Worm (Caenorhabditis elegans): ENCODE data around the gene gly-6.

Gene gly-6

DNA sequence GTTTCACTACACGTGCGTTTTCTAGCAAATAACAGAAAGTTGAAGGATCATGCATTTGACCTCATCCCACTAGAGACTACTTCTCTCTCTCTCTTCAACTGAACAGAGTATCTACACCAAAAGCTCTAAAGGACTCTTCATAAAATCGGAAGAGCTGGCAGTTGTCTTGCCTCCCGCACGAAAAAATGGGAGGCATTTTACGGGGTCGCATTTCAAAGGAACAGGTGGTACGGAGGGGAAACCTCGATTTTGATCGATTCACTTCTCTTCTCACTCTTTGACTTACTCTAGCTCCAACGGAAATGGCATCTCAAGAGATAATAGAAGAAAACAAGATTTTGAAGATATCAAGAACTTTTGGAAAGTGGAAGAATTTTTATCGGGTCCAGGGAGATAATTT lies 47.9 kb downstream of the gly-6 start:
- TF ChIP-seq flt-1 (GFP tag; IDR thresholded peaks at IDR 0.05) (no peak), T22C8.4 (GFP tag; IDR thresholded peaks at IDR 0.05) (no peak), med-1 (GFP tag; optimal IDR thresholded peaks at IDR 0.05; ENCODE audit: insufficient read depth) (no peak), cog-1 (tag; optimal IDR thresholded peaks at IDR 0.05) (no peak), ztf-29 (GFP tag; IDR thresholded peaks at IDR 0.05) (no peak), ztf-23 (GFP tag; IDR thresholded peaks at IDR 0.05) (no peak), tab-1 (GFP tag; IDR thresholded peaks at IDR 0.05) (no peak), klf-2 (GFP tag; conservative IDR thresholded peaks at IDR 0.05) (no peak)

- TF ChIP-seq ztf-23 (GFP tag; IDR thresholded peaks at IDR 0.05) (peak; percentile 59; the same call in 1 of the 2 replicates), ztf-29 (GFP tag; IDR thresholded peaks at IDR 0.05) (peak; percentile 35), cog-1 (tag; optimal IDR thresholded peaks at IDR 0.05) (peak; percentile 99), ref-1 (GFP tag; conservative IDR thresholded peaks at IDR 0.05) (0 out of 2 replicates have a peak, but pooled peaks have one; percentile 18), T22C8.4 (GFP tag; IDR thresholded peaks at IDR 0.05) (no peak), klf-2 (GFP tag; conservative IDR thresholded peaks at IDR 0.05) (no peak; the same call in 1 of the 2 replicates), tab-1 (GFP tag; IDR thresholded peaks at IDR 0.05) (peak; percentile 76; the same call in 1 of the 2 replicates), flt-1 (GFP tag; IDR thresholded peaks at IDR 0.05) (peak; percentile 73; the same call in 1 of the 2 replicates)
These were observed 48.9 kb downstream of the gly-6 start for ce11 chrIII:4281955-4282618.

ce11 chrIII:4280215-4281173 lies 50.5 kb downstream of the gly-6 start, which contains the start of gene sup-26:
TSS of gene sup-26 (minus strand) at chrIII:4280224.
- TF ChIP-seq flt-1 (GFP tag; IDR thresholded peaks at IDR 0.05) (peak; percentile 47; the same call in 1 of the 2 replicates), klf-2 (GFP tag; conservative IDR thresholded peaks at IDR 0.05) (0 out of 2 replicates have a peak, but pooled peaks have one; percentile 38), med-1 (GFP tag; optimal IDR thresholded peaks at IDR 0.05; ENCODE audit: insufficient read depth) (no peak), ztf-23 (GFP tag; IDR thresholded peaks at IDR 0.05) (peak; percentile 26; the same call in 1 of the 2 replicates), tab-1 (GFP tag; IDR thresholded peaks at IDR 0.05) (peak; percentile 15; the same call in 1 of the 2 replicates)

- TF ChIP-seq ztf-23 (GFP tag; IDR thresholded peaks at IDR 0.05) (no peak), flt-1 (GFP tag; IDR thresholded peaks at IDR 0.05) (0 out of 2 replicates have a peak, but pooled peaks have one; percentile 45)
These were observed 52.8 kb downstream of the gly-6 start for ce11 chrIII:4278203-4278602.

- TF ChIP-seq klf-2 (GFP tag; conservative IDR thresholded peaks at IDR 0.05) (no peak), ref-1 (GFP tag; conservative IDR thresholded peaks at IDR 0.05) (no peak), cog-1 (tag; optimal IDR thresholded peaks at IDR 0.05) (no peak), ztf-23 (GFP tag; IDR thresholded peaks at IDR 0.05) (no peak), med-1 (GFP tag; optimal IDR thresholded peaks at IDR 0.05; ENCODE audit: insufficient read depth) (no peak), tab-1 (GFP tag; IDR thresholded peaks at IDR 0.05) (no peak), ztf-29 (GFP tag; IDR thresholded peaks at IDR 0.05) (no peak), T22C8.4 (GFP tag; IDR thresholded peaks at IDR 0.05) (no peak), flt-1 (GFP tag; IDR thresholded peaks at IDR 0.05) (no peak)
These were observed 53.3 kb downstream of the gly-6 start for ce11 chrIII:4277762-4278161.

ce11 chrIII:4276277-4276676 lies 54.8 kb downstream of the gly-6 start:
- TF ChIP-seq ref-1 (GFP tag; conservative IDR thresholded peaks at IDR 0.05) (no peak), T22C8.4 (GFP tag; IDR thresholded peaks at IDR 0.05) (no peak), tab-1 (GFP tag; IDR thresholded peaks at IDR 0.05) (no peak), med-1 (GFP tag; optimal IDR thresholded peaks at IDR 0.05; ENCODE audit: insufficient read depth) (no peak), flt-1 (GFP tag; IDR thresholded peaks at IDR 0.05) (no peak; the same call in 1 of the 2 replicates), ztf-23 (GFP tag; IDR thresholded peaks at IDR 0.05) (no peak), cog-1 (tag; optimal IDR thresholded peaks at IDR 0.05) (no peak), ztf-29 (GFP tag; IDR thresholded peaks at IDR 0.05) (no peak), klf-2 (GFP tag; conservative IDR thresholded peaks at IDR 0.05) (no peak)

DNA sequence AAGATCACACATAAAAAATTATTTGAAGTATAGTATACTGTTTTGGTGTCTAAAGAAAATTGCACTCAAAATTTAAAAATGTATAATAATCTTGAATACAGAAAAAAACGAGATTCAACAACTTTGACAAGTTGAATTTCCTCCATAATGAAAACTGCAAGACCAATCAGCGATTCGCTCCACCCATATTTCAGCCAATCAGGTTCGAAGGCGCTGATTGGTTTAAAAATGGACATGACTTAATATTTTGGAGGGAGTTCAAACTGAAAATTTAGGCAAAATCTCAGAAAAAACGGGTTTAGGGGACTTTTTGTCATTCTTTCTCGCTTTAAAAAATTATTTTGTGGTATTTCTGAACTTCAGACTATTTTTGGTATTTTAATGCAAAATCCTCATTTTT lies 55.3 kb downstream of the gly-6 start:
- TF ChIP-seq flt-1 (GFP tag; IDR thresholded peaks at IDR 0.05) (peak; percentile 9; the same call in 1 of the 2 replicates), T22C8.4 (GFP tag; IDR thresholded peaks at IDR 0.05) (no peak)

ce11 chrIII:4274524-4274923 lies 56.5 kb downstream of the gly-6 start:
- no peak for TF ChIP-seq ztf-23 (GFP tag; IDR thresholded peaks at IDR 0.05)
- no peak for TF ChIP-seq ref-1 (GFP tag; conservative IDR thresholded peaks at IDR 0.05)
- TF ChIP-seq T22C8.4 (GFP tag; IDR thresholded peaks at IDR 0.05) = no peak
- TF ChIP-seq tab-1 (GFP tag; IDR thresholded peaks at IDR 0.05) = no peak
- no peak for TF ChIP-seq cog-1 (tag; optimal IDR thresholded peaks at IDR 0.05)
- no peak for TF ChIP-seq ztf-29 (GFP tag; IDR thresholded peaks at IDR 0.05)
- no peak for TF ChIP-seq klf-2 (GFP tag; conservative IDR thresholded peaks at IDR 0.05)
- TF ChIP-seq flt-1 (GFP tag; IDR thresholded peaks at IDR 0.05) = no peak
- TF ChIP-seq med-1 (GFP tag; optimal IDR thresholded peaks at IDR 0.05; ENCODE audit: insufficient read depth) = no peak

All from whole organism, midembryonic.